Worm (Caenorhabditis elegans) whole organism, mixed stage, embryonic: ENCODE results near the gene F26G1.15.

Source experiments
- M03D4.4 ChIP-seq: sonication (generic microtip); optimal IDR thresholded peaks from 2 replicates; lab custom pipeline; 2017; ENCODE audit warnings: mild to moderate bottlenecking, missing genetic modification characterization, missing compliant biosample characterization
- bed-3 ChIP-seq: fragments of 200-800 bp; sonication (Bioruptor generic); optimal IDR thresholded peaks from 3 replicates; lab custom pipeline; 2018; ENCODE audit warnings: mild to moderate bottlenecking, missing genetic modification characterization, moderate library complexity, missing compliant biosample characterization
- blmp-1 ChIP-seq: fragments of 150-350 bp; optimal IDR thresholded peaks from 2 replicates; lab custom pipeline; 2014; ENCODE audit warnings: missing biosample characterization, missing genetic modification characterization
- ceh-39 ChIP-seq: fragments of 150-350 bp; optimal IDR thresholded peaks from 2 replicates; lab custom pipeline; 2014; ENCODE audit warnings: missing biosample characterization, missing genetic modification characterization
- ceh-43 ChIP-seq: fragments of 200-800 bp; sonication (Bioruptor generic); optimal IDR thresholded peaks from 2 replicates; lab custom pipeline; 2018; ENCODE audit warnings: mild to moderate bottlenecking, missing genetic modification characterization, moderate library complexity, missing compliant biosample characterization
- ceh-83 ChIP-seq: fragments of 200-800 bp; sonication (Bioruptor generic); optimal IDR thresholded peaks from 2 replicates; lab custom pipeline; 2018; ENCODE audit warnings: mild to moderate bottlenecking, missing genetic modification characterization, missing compliant biosample characterization
- ces-1 ChIP-seq: fragments of 150-350 bp; optimal IDR thresholded peaks from 2 replicates; lab custom pipeline; 2014; ENCODE audit warnings: missing biosample characterization, missing genetic modification reagents, missing genetic modification characterization
- cnd-1 ChIP-seq: fragments of 200-800 bp; sonication (Bioruptor generic); optimal IDR thresholded peaks from 2 replicates; lab custom pipeline; 2018; ENCODE audit warnings: mild to moderate bottlenecking, missing genetic modification characterization, missing compliant biosample characterization
- drap-1 ChIP-seq: fragments of 200-800 bp; sonication (Bioruptor generic); optimal IDR thresholded peaks from 3 replicates; lab custom pipeline; 2018; ENCODE audit warnings: mild to moderate bottlenecking, missing genetic modification characterization, missing compliant biosample characterization
- elt-3 ChIP-seq: fragments of 150-350 bp; optimal IDR thresholded peaks from 2 replicates; lab custom pipeline; 2014; ENCODE audit warnings: missing biosample characterization, missing genetic modification characterization
- ham-2 ChIP-seq: fragments of 200-800 bp; sonication (Bioruptor generic); optimal IDR thresholded peaks from 2 replicates; lab custom pipeline; 2018; ENCODE audit warnings: mild to moderate bottlenecking, missing genetic modification characterization, missing compliant biosample characterization
- hlh-1 ChIP-seq: fragments of 150-350 bp; optimal IDR thresholded peaks from 2 replicates; lab custom pipeline; 2014; ENCODE audit warnings: missing biosample characterization, missing genetic modification reagents, missing genetic modification characterization
- lin-13 ChIP-seq: fragments of 150-350 bp; optimal IDR thresholded peaks from 2 replicates; lab custom pipeline; 2014; ENCODE audit warnings: missing biosample characterization, missing genetic modification characterization
- lin-32 ChIP-seq: fragments of 200-800 bp; sonication (Bioruptor generic); optimal IDR thresholded peaks from 2 replicates; lab custom pipeline; 2018; ENCODE audit warnings: mild to moderate bottlenecking, missing genetic modification characterization, missing compliant biosample characterization
- lsy-2 ChIP-seq: fragments of 150-350 bp; optimal IDR thresholded peaks from 2 replicates; lab custom pipeline; 2014; ENCODE audit warnings: missing biosample characterization, missing genetic modification characterization
- mab-5 ChIP-seq: fragments of 150-350 bp; optimal IDR thresholded peaks from 2 replicates; lab custom pipeline; 2014; ENCODE audit warnings: missing biosample characterization, missing genetic modification characterization
- mep-1 ChIP-seq: fragments of 150-350 bp; optimal IDR thresholded peaks from 2 replicates; lab custom pipeline; 2017; ENCODE audit warnings: missing biosample characterization, missing genetic modification reagents, missing genetic modification characterization, inconsistent platforms
- mls-2 ChIP-seq: sonication (generic microtip); optimal IDR thresholded peaks from 2 replicates; lab custom pipeline; 2016; ENCODE audit warnings: mild to moderate bottlenecking, missing genetic modification characterization, moderate library complexity, missing compliant biosample characterization
- nhr-12 ChIP-seq: fragments of 150-350 bp; optimal IDR thresholded peaks from 2 replicates; lab custom pipeline; 2014; ENCODE audit warnings: missing biosample characterization, missing genetic modification characterization
- nhr-237 ChIP-seq: fragments of 150-350 bp; optimal IDR thresholded peaks from 2 replicates; lab custom pipeline; 2014; ENCODE audit warnings: missing biosample characterization, missing genetic modification characterization
- nhr-28 ChIP-seq: fragments of 150-350 bp; optimal IDR thresholded peaks from 2 replicates; lab custom pipeline; 2014; ENCODE audit warnings: missing biosample characterization, missing genetic modification characterization
- nhr-76 ChIP-seq: sonication (generic microtip); optimal IDR thresholded peaks from 2 replicates; lab custom pipeline; 2017; ENCODE audit warnings: missing biosample characterization, missing genetic modification characterization
- pha-4 ChIP-seq: fragments of 150-350 bp; optimal IDR thresholded peaks from 2 replicates; lab custom pipeline; 2018; ENCODE audit warnings: missing biosample characterization, missing genetic modification reagents, missing genetic modification characterization
- sem-2 ChIP-seq: fragments of 200-800 bp; sonication (Bioruptor generic); optimal IDR thresholded peaks from 2 replicates; lab custom pipeline; 2018; ENCODE audit warnings: mild to moderate bottlenecking, missing genetic modification characterization, missing compliant biosample characterization
- snpc-4 ChIP-seq: fragments of 150-350 bp; optimal IDR thresholded peaks from 2 replicates; lab custom pipeline; 2014; ENCODE audit warnings: missing biosample characterization, missing genetic modification characterization
- sptf-1 ChIP-seq: sonication (generic microtip); optimal IDR thresholded peaks from 2 replicates; lab custom pipeline; 2017; ENCODE audit warnings: mild to moderate bottlenecking, missing genetic modification characterization, moderate library complexity, missing compliant biosample characterization
- tbx-8 ChIP-seq: fragments of 200-800 bp; sonication (Bioruptor generic); optimal IDR thresholded peaks from 2 replicates; lab custom pipeline; 2018; ENCODE audit warnings: mild to moderate bottlenecking, missing genetic modification characterization, moderate library complexity, missing compliant biosample characterization
- unc-120 ChIP-seq: sonication (generic microtip); optimal IDR thresholded peaks from 2 replicates; lab custom pipeline; 2017; ENCODE audit warnings: missing genetic modification characterization, missing compliant biosample characterization; ENCODE audit not compliant: poor library complexity, severe bottlenecking
- unc-62 ChIP-seq: fragments of 150-350 bp; optimal IDR thresholded peaks from 2 replicates; lab custom pipeline; 2014; ENCODE audit warnings: missing biosample characterization, missing genetic modification reagents, missing genetic modification characterization
- zip-8 ChIP-seq: fragments of 150-350 bp; optimal IDR thresholded peaks from 2 replicates; lab custom pipeline; 2014; ENCODE audit warnings: missing biosample characterization, missing genetic modification characterization
- ztf-11 ChIP-seq: fragments of 150-350 bp; optimal IDR thresholded peaks from 2 replicates; lab custom pipeline; 2014; ENCODE audit warnings: missing biosample characterization, missing genetic modification characterization

Gene F26G1.15

ce11 chrII:4749581-4749980 is 40.5 kb upstream of the F26G1.15 start, which contains the start of gene F41C3.2:
TSS of gene F41C3.2 (plus strand) at chrII:4749968.
- no peak for TF ChIP-seq mab-5 (tag; lab: Kevin White, UChicago)
- TF ChIP-seq unc-120 (tag; lab: Kevin White, UChicago) = no peak
- TF ChIP-seq nhr-12 (tag; lab: Kevin White, UChicago) = no peak
- no peak for TF ChIP-seq ceh-43 (GFP tag; lab: Kevin White, UChicago)
- TF ChIP-seq lin-32 (GFP tag; lab: Kevin White, UChicago) = no peak
- TF ChIP-seq lsy-2 (tag; lab: Kevin White, UChicago) = no peak
- no peak for TF ChIP-seq hlh-1 (tag; lab: Kevin White, UChicago)
- TF ChIP-seq ceh-39 (tag; lab: Kevin White, UChicago) = no peak
- TF ChIP-seq mls-2 (tag; lab: Kevin White, UChicago) = no peak
- no peak for TF ChIP-seq M03D4.4
- no peak for TF ChIP-seq snpc-4 (tag; lab: Kevin White, UChicago)

- no peak for TF ChIP-seq pha-4 (tag; lab: Kevin White, UChicago)
Observed at ce11 chrII:4752257-4752728, 37.8 kb upstream of the F26G1.15 start, which contains the start of gene F41C3.1. TSS of gene F41C3.1 (plus strand) at chrII:4752307.

ce11 chrII:4753133-4753532 is 37.0 kb upstream of the F26G1.15 start, which contains the start of gene C27D9.1:
TSS of gene C27D9.1 (plus strand) at chrII:4753413.
- TF ChIP-seq bed-3 (GFP tag; lab: Kevin White, UChicago) = no peak

- TF ChIP-seq snpc-4 (tag; lab: Kevin White, UChicago) (no peak), nhr-237 (tag; lab: Kevin White, UChicago) (no peak), ces-1 (no peak), mab-5 (tag; lab: Kevin White, UChicago) (no peak), hlh-1 (tag; lab: Kevin White, UChicago) (no peak), lin-32 (GFP tag; lab: Kevin White, UChicago) (no peak), nhr-28 (tag; lab: Kevin White, UChicago) (no peak), unc-62 (GFP tag; lab: Kevin White, UChicago) (no peak), unc-120 (tag; lab: Kevin White, UChicago) (no peak), ceh-83 (GFP tag; lab: Kevin White, UChicago) (no peak), ztf-11 (tag; lab: Kevin White, UChicago) (no peak), ham-2 (GFP tag; lab: Kevin White, UChicago) (no peak), lin-13 (tag; lab: Kevin White, UChicago) (no peak), tbx-8 (GFP tag; lab: Kevin White, UChicago) (no peak), sem-2 (GFP tag; lab: Kevin White, UChicago) (no peak), nhr-76 (no peak), elt-3 (tag; lab: Kevin White, UChicago) (no peak), drap-1 (GFP tag; lab: Kevin White, UChicago) (no peak), cnd-1 (tag; lab: Kevin White, UChicago) (no peak), blmp-1 (tag; lab: Kevin White, UChicago) (no peak)
Observed at ce11 chrII:4755654-4756053, 34.4 kb upstream of the F26G1.15 start.

ce11 chrII:4756751-4757150 is 33.3 kb upstream of the F26G1.15 start, which contains the start of gene C27D9.2:
TSS of gene C27D9.2 (minus strand) at chrII:4756851.
- TF ChIP-seq pha-4 (tag; lab: Kevin White, UChicago) = no peak
- no peak for TF ChIP-seq sptf-1 (tag; lab: Kevin White, UChicago)
- TF ChIP-seq nhr-12 (tag; lab: Kevin White, UChicago) = no peak
- no peak for TF ChIP-seq drap-1 (GFP tag; lab: Kevin White, UChicago)
- TF ChIP-seq mep-1 (tag; lab: Kevin White, UChicago) = no peak
- TF ChIP-seq unc-62 (GFP tag; lab: Kevin White, UChicago) = no peak
- TF ChIP-seq zip-8 = no peak
- TF ChIP-seq lin-13 (tag; lab: Kevin White, UChicago) = no peak
- TF ChIP-seq, all 35 proteins: peak for 0
